Worm (Caenorhabditis elegans): ENCODE measurements around the gene pqn-13.

pqn-13 gene

DNA sequence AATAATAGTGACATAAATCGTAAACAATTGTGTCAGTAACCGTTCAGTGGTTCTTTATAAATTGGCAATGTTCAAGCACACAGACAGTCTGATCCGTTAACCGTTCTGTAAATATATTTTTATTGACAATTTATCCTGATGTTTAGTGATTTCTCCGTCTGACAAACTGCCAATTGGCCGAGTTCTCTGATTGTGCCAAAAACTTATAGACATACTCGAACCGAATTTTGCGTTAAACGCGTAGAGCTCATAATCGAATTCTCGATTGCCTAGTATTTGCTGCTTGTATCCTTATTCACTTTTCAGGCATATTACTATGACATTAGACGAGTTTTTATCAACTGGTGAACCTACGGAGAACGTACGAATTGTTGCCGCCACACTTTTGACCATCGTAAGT, 31.7 kb downstream of the pqn-13 start, which contains the start of gene srx-117:
TSS of gene srx-117 (plus strand) at position 301 of the 400 bp plus-strand sequence.
- no peak for TF ChIP-seq ceh-36 (tag; optimal IDR thresholded peaks at IDR 0.05)
- no peak for TF ChIP-seq ets-7 (tag; optimal IDR thresholded peaks at IDR 0.05)
- TF ChIP-seq aly-1 (tag; optimal IDR thresholded peaks at IDR 0.05) = no peak
- no peak for TF ChIP-seq tbx-11 (GFP tag; IDR thresholded peaks at IDR 0.05)
- no peak for TF ChIP-seq hmbx-1 (tag; optimal IDR thresholded peaks at IDR 0.05)
- TF ChIP-seq sea-1 (GFP tag; conservative IDR thresholded peaks at IDR 0.05) = no peak
- TF ChIP-seq pes-1 (GFP tag; IDR thresholded peaks at IDR 0.05) = no peak
- no peak for TF ChIP-seq B0310.2 (tag; optimal IDR thresholded peaks at IDR 0.05)
- TF ChIP-seq ama-1 (optimal IDR thresholded peaks at IDR 0.05) = no peak
- TF ChIP-seq F13C5.2 (tag; optimal IDR thresholded peaks at IDR 0.05) = no peak

DNA sequence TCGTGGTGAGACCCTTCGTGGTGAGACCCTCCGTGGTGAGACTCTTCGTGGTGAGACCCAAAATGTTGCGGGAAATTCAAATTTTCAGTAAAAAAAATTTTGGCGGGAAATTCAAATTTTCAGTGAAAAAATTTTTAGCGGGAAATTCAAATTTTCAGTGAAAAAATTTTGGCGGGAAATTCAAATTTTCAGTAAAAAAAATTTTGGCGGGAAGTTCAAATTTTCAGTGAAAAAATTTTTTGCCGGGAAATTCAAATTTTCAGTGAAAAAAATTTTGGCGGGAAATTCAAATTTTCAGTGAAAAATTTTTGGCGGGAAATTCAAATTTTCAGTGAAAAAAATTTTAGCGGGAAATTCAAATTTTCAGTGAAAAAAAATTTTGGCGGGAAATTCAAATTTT, 35.8 kb downstream of the pqn-13 start:
- TF ChIP-seq pes-1 (GFP tag; IDR thresholded peaks at IDR 0.05) = peak; percentile 64

DNA sequence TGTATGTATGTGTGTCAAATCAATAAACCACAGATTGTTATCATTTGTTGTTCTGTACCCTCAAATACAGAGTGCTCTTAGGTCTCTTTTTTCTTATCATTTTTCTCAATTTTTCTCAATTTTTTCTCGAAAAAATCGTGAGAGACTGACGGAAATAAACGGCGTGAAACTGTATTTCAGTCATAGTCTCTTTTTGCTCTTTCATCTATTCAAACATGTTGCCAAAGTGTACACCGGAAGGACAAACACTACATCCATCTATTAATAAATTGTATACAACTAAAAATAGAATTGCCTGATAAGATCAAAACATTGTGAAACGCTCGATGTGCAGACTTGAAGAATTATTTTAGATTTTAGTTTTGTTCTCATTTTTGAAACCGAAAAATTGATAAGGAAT, 41.5 kb downstream of the pqn-13 start:
- TF ChIP-seq pes-1 (GFP tag; IDR thresholded peaks at IDR 0.05) (no peak), hmg-4 (GFP tag; optimal IDR thresholded peaks at IDR 0.05) (no peak), tra-4 (tag; optimal IDR thresholded peaks at IDR 0.05) (no peak), hmbx-1 (tag; optimal IDR thresholded peaks at IDR 0.05) (no peak), tbx-11 (GFP tag; IDR thresholded peaks at IDR 0.05) (no peak), B0310.2 (tag; optimal IDR thresholded peaks at IDR 0.05) (no peak), F13C5.2 (tag; optimal IDR thresholded peaks at IDR 0.05) (no peak), ceh-36 (tag; optimal IDR thresholded peaks at IDR 0.05) (no peak), aly-1 (tag; optimal IDR thresholded peaks at IDR 0.05) (no peak), scrt-1 (GFP tag; IDR thresholded peaks at IDR 0.05) (no peak), ets-7 (tag; optimal IDR thresholded peaks at IDR 0.05) (no peak), flt-1 (GFP tag; IDR thresholded peaks at IDR 0.05) (no peak), sea-1 (GFP tag; conservative IDR thresholded peaks at IDR 0.05) (no peak)

DNA sequence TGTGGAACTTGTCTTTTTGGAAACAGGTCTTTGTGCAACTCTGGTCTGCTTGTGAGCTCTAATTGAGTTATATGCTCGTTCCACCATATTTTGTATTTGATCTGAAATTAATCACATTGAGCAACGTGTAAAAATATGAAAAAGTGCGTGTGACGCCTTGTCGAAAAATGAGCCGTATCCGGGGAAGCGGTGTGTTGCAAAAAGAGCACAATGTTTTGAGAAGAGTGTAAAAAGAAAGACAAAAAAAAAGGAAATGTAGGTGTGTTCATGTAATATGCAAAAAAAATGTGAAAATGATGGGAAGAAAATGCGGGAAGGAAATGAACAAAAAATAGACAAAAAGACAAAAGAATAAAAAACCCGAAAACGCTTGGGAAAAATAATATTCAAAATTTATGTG, 45.1 kb downstream of the pqn-13 start, which contains the start of gene acy-4:
TSS of gene acy-4 (minus strand) at position 101 of the 400 bp plus-strand sequence.
- no peak for TF ChIP-seq hnd-1 (tag; optimal IDR thresholded peaks at IDR 0.05)
- TF ChIP-seq tbx-37 (GFP tag; conservative IDR thresholded peaks at IDR 0.05) = no peak
- TF ChIP-seq ceh-36 (tag; optimal IDR thresholded peaks at IDR 0.05) = no peak
- no peak for TF ChIP-seq tra-4 (tag; optimal IDR thresholded peaks at IDR 0.05)
- no peak for TF ChIP-seq tbx-11 (GFP tag; IDR thresholded peaks at IDR 0.05)
- TF ChIP-seq flt-1 (GFP tag; IDR thresholded peaks at IDR 0.05) = no peak

DNA sequence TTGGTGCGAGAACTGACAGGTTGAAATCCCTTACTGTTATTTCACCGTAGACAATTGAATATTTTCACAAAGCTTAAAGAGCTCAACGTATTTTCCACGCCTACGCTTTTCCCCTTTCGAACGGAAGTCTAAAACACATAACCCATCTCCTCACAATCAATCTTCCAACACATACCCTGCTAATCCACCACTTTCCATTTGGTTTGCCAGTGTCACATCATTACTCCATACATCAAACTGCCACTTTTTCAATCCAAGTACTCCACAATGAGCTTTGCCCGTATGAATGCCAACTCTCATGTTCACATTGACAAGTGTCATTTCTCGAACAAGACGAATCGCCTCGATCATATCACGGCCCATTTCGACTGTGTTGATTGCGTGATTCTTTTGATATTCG, 47.9 kb downstream of the pqn-13 start:
- TF ChIP-seq ets-7 (tag; optimal IDR thresholded peaks at IDR 0.05) = no peak
- no peak for TF ChIP-seq F13C5.2 (tag; optimal IDR thresholded peaks at IDR 0.05)
- TF ChIP-seq ceh-36 (tag; optimal IDR thresholded peaks at IDR 0.05) = no peak
- no peak for TF ChIP-seq hnd-1 (tag; optimal IDR thresholded peaks at IDR 0.05)
- no peak for TF ChIP-seq B0310.2 (tag; optimal IDR thresholded peaks at IDR 0.05)
- no peak for TF ChIP-seq tra-4 (tag; optimal IDR thresholded peaks at IDR 0.05)
- no peak for TF ChIP-seq tbx-37 (GFP tag; conservative IDR thresholded peaks at IDR 0.05)
- TF ChIP-seq flt-1 (GFP tag; IDR thresholded peaks at IDR 0.05) = no peak
- no peak for TF ChIP-seq hmg-4 (GFP tag; optimal IDR thresholded peaks at IDR 0.05)
- no peak for TF ChIP-seq ama-1 (optimal IDR thresholded peaks at IDR 0.05)
- no peak for TF ChIP-seq tbx-11 (GFP tag; IDR thresholded peaks at IDR 0.05)
- TF ChIP-seq sea-1 (GFP tag; conservative IDR thresholded peaks at IDR 0.05) = no peak
- no peak for TF ChIP-seq pes-1 (GFP tag; IDR thresholded peaks at IDR 0.05)
- TF ChIP-seq scrt-1 (GFP tag; IDR thresholded peaks at IDR 0.05) = no peak
- no peak for TF ChIP-seq ceh-13 (GFP tag; optimal IDR thresholded peaks at IDR 0.05)
- no peak for TF ChIP-seq aly-1 (tag; optimal IDR thresholded peaks at IDR 0.05)
- TF ChIP-seq hmbx-1 (tag; optimal IDR thresholded peaks at IDR 0.05) = no peak

DNA sequence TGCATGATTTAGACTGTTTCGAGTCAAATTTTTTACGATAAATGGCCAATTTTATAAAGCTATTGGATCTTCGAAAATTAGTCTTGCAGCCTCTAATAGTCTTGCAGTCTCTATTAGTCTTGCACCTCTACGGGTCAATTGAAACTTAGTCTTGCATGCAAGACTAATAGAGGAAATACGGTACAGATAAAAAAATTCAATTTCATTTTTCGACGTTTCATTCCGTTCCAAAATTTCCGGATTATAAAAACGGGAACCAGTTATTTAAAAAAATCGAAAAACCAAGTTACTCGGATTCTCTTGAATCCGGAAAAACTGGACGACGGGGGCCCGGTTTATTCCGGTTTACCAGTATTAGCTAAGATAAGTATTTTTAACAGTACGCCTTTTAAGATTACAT, 54.5 kb downstream of the pqn-13 start, which contains the start of gene M03E7.1:
TSS of gene M03E7.1 (plus strand) at position 301 of the 400 bp plus-strand sequence.
- TF ChIP-seq scrt-1 (GFP tag; IDR thresholded peaks at IDR 0.05) (no peak), aly-1 (tag; optimal IDR thresholded peaks at IDR 0.05) (no peak), tra-4 (tag; optimal IDR thresholded peaks at IDR 0.05) (no peak), tbx-37 (GFP tag; conservative IDR thresholded peaks at IDR 0.05) (no peak), pes-1 (GFP tag; IDR thresholded peaks at IDR 0.05) (no peak), ceh-36 (tag; optimal IDR thresholded peaks at IDR 0.05) (no peak)

DNA sequence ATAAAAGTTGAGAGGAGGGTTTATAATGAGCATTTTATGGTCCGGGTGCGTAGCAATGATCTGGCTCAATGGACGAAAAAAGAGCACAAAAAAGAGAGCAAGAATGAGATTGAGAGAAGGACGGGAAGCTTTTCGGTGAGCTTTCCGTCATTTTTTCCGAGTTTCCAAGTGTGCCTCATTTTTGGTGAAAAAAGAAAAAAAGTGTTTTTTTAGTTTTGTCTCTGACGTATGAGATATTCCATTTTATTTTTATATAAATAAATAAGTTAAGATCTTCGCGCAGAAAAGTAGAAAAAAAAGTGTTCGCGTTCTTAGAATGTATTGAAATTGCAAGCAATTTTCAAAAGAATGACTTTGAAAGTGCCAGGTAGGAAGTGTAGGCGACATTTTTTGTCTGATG, 55.9 kb downstream of the pqn-13 start, which contains the start of gene memb-2:
TSS of gene memb-2 (minus strand) at position 101 of the 400 bp plus-strand sequence.
- TF ChIP-seq F13C5.2 (tag; optimal IDR thresholded peaks at IDR 0.05) (no peak), flt-1 (GFP tag; IDR thresholded peaks at IDR 0.05) (no peak), tbx-37 (GFP tag; conservative IDR thresholded peaks at IDR 0.05) (no peak), tra-4 (tag; optimal IDR thresholded peaks at IDR 0.05) (no peak), hnd-1 (tag; optimal IDR thresholded peaks at IDR 0.05) (no peak), ceh-36 (tag; optimal IDR thresholded peaks at IDR 0.05) (no peak), ets-7 (tag; optimal IDR thresholded peaks at IDR 0.05) (no peak), ama-1 (optimal IDR thresholded peaks at IDR 0.05) (no peak), B0310.2 (tag; optimal IDR thresholded peaks at IDR 0.05) (no peak), scrt-1 (GFP tag; IDR thresholded peaks at IDR 0.05) (no peak), ceh-13 (GFP tag; optimal IDR thresholded peaks at IDR 0.05) (no peak), tbx-11 (GFP tag; IDR thresholded peaks at IDR 0.05) (no peak), sea-1 (GFP tag; conservative IDR thresholded peaks at IDR 0.05) (no peak), pes-1 (GFP tag; IDR thresholded peaks at IDR 0.05) (no peak), hmbx-1 (tag; optimal IDR thresholded peaks at IDR 0.05) (no peak), aly-1 (tag; optimal IDR thresholded peaks at IDR 0.05) (no peak), hmg-4 (GFP tag; optimal IDR thresholded peaks at IDR 0.05) (no peak)

Data from whole organism, early embryonic.